Worm (Caenorhabditis elegans) whole organism, young adult: ENCODE results near the gene ZK742.3.

ENCODE experiments used
- F55B11.4 ChIP-seq: sonication (generic microtip); optimal IDR thresholded peaks from 2 replicates; lab custom pipeline; 2016; ENCODE audit warnings: missing compliant biosample characterization, missing genetic modification characterization, borderline replicate concordance; ENCODE audit not compliant: insufficient read depth
- F57A8.1 ChIP-seq: fragments of 200-800 bp; sonication (Bioruptor generic); optimal IDR thresholded peaks from 2 replicates; lab custom pipeline; 2018; ENCODE audit warnings: mild to moderate bottlenecking, missing genetic modification characterization, moderate library complexity, missing compliant biosample characterization
- Y53F4B.3 ChIP-seq: fragments of 200-800 bp; sonication (Bioruptor generic); IDR thresholded peaks from 2 replicates; pipeline ENCODE4 v1.3.6; 2022; ENCODE audit warnings: missing genetic modification reagents, missing genetic modification characterization, missing compliant biosample characterization
- Y67H2A.10 ChIP-seq: fragments of 200-800 bp; sonication (Bioruptor generic); conservative IDR thresholded peaks from 2 replicates; pipeline ENCODE4 v1.3.6; 2022; ENCODE audit warnings: missing genetic modification reagents, missing genetic modification characterization, missing compliant biosample characterization
- Y95B8A.8 ChIP-seq: fragments of 200-800 bp; sonication (Bioruptor generic); IDR thresholded peaks from 2 replicates; pipeline ENCODE4 v1.3.6; 2022; ENCODE audit warnings: missing genetic modification reagents, missing genetic modification characterization, missing compliant biosample characterization
- akir-1 ChIP-seq: fragments of 200-800 bp; sonication (Bioruptor generic); optimal IDR thresholded peaks from 2 replicates; lab custom pipeline; 2018; ENCODE audit warnings: mild to moderate bottlenecking, missing genetic modification characterization, moderate library complexity, missing compliant biosample characterization
- bed-1 ChIP-seq: fragments of 200-800 bp; sonication (Bioruptor generic); IDR thresholded peaks from 2 replicates; pipeline ENCODE4 v1.3.6; 2022; ENCODE audit warnings: missing genetic modification reagents, missing genetic modification characterization, missing compliant biosample characterization
- bed-2 ChIP-seq: fragments of 200-800 bp; sonication (Bioruptor generic); IDR thresholded peaks from 2 replicates; pipeline ENCODE4 v1.3.6; 2022; ENCODE audit warnings: missing genetic modification reagents, missing genetic modification characterization, missing compliant biosample characterization
- ceh-100 ChIP-seq: fragments of 200-800 bp; sonication (Bioruptor generic); IDR thresholded peaks from 2 replicates; pipeline ENCODE4 v1.3.6; 2022; ENCODE audit warnings: missing genetic modification reagents, missing genetic modification characterization, missing compliant biosample characterization
- ceh-27 ChIP-seq: fragments of 200-800 bp; sonication (Bioruptor generic); optimal IDR thresholded peaks from 2 replicates; lab custom pipeline; 2018; ENCODE audit warnings: mild to moderate bottlenecking, missing genetic modification characterization, moderate library complexity, missing compliant biosample characterization
- chd-7 ChIP-seq: sonication (generic microtip); optimal IDR thresholded peaks from 2 replicates; lab custom pipeline; 2016; ENCODE audit warnings: mild to moderate bottlenecking, missing genetic modification characterization, moderate library complexity, missing compliant biosample characterization
- dpl-1 ChIP-seq: fragments of 150-350 bp; optimal IDR thresholded peaks from 2 replicates; lab custom pipeline; 2014; ENCODE audit warnings: missing biosample characterization, missing genetic modification reagents, missing genetic modification characterization
- ets-4 ChIP-seq: fragments of 200-800 bp; sonication (Bioruptor generic); optimal IDR thresholded peaks from 2 replicates; lab custom pipeline; 2018; ENCODE audit warnings: mild to moderate bottlenecking, missing genetic modification characterization, missing compliant biosample characterization
- fkh-3 ChIP-seq: sonication (generic microtip); optimal IDR thresholded peaks from 2 replicates; lab custom pipeline; 2016; ENCODE audit warnings: mild to moderate bottlenecking, missing genetic modification characterization, missing compliant biosample characterization
- hlh-12 ChIP-seq: sonication (generic microtip); optimal IDR thresholded peaks from 2 replicates; lab custom pipeline; 2016; ENCODE audit warnings: missing genetic modification characterization, missing compliant biosample characterization
- hlh-26 ChIP-seq: fragments of 200-800 bp; sonication (Bioruptor generic); conservative IDR thresholded peaks from 2 replicates; pipeline ENCODE4 v1.3.6; 2022; ENCODE audit warnings: missing genetic modification reagents, missing genetic modification characterization, missing compliant biosample characterization
- hmg-20 ChIP-seq: fragments of 200-800 bp; sonication (Bioruptor generic); IDR thresholded peaks from 2 replicates; pipeline ENCODE4 v1.3.6; 2022; ENCODE audit warnings: missing genetic modification reagents, missing genetic modification characterization, missing compliant biosample characterization
- lag-1 ChIP-seq: fragments of 200-800 bp; sonication (Bioruptor generic); IDR thresholded peaks from 2 replicates; pipeline ENCODE4 v1.3.6; 2022; ENCODE audit warnings: missing genetic modification reagents, missing genetic modification characterization, missing compliant biosample characterization
- let-526 ChIP-seq: fragments of 200-800 bp; sonication (Bioruptor generic); IDR thresholded peaks from 2 replicates; pipeline ENCODE4 v1.3.6; 2022; ENCODE audit warnings: missing genetic modification reagents, missing genetic modification characterization, missing compliant biosample characterization
- madf-3 ChIP-seq: fragments of 200-800 bp; sonication (Bioruptor generic); IDR thresholded peaks from 2 replicates; pipeline ENCODE4 v1.3.6; 2022; ENCODE audit warnings: missing genetic modification reagents, missing genetic modification characterization, missing compliant biosample characterization
- madf-8 ChIP-seq: fragments of 200-800 bp; sonication (Bioruptor generic); conservative IDR thresholded peaks from 2 replicates; pipeline ENCODE4 v1.3.6; 2022; ENCODE audit warnings: missing genetic modification reagents, missing genetic modification characterization, missing compliant biosample characterization
- mxl-1 ChIP-seq: sonication (generic microtip); optimal IDR thresholded peaks from 2 replicates; lab custom pipeline; 2016; ENCODE audit warnings: missing genetic modification characterization, missing compliant biosample characterization
- nfya-1 ChIP-seq: sonication (generic microtip); optimal IDR thresholded peaks from 2 replicates; lab custom pipeline; 2017; ENCODE audit warnings: antibody characterized with exemption, missing compliant biosample characterization, missing genetic modification characterization, borderline replicate concordance; ENCODE audit not compliant: insufficient read depth
- nhr-179 ChIP-seq: sonication (generic microtip); optimal IDR thresholded peaks from 2 replicates; lab custom pipeline; 2016; ENCODE audit warnings: mild to moderate bottlenecking, missing genetic modification characterization, missing compliant biosample characterization
- pha-4 ChIP-seq: fragments of 150-350 bp; sonication (generic microtip); optimal IDR thresholded peaks from 2 replicates; lab custom pipeline; 2014; ENCODE audit warnings: missing biosample characterization, missing genetic modification reagents, missing genetic modification characterization
- rcor-1 ChIP-seq: fragments of 200-800 bp; sonication (Bioruptor generic); IDR thresholded peaks from 2 replicates; pipeline ENCODE4 v1.3.6; 2022; ENCODE audit warnings: missing genetic modification reagents, missing genetic modification characterization, missing compliant biosample characterization
- rpc-1 ChIP-seq, 2 experiments: fragments of 150-350 bp in 1 of 2; sonication (generic microtip) in 1 of 2; optimal IDR thresholded peaks; 2 replicates each; lab custom pipeline; 2014 to 2018; ENCODE audit warnings: missing biosample characterization in 1 of 2, missing genetic modification characterization in 1 of 2, missing genetic modification reagents in 1 of 2, missing genotype in 1 of 2
- snpc-4 ChIP-seq, 5 experiments: fragments of 150-350 bp in 1 of 5; sonication (generic microtip) in 4 of 5; optimal IDR thresholded peaks; 2 replicates each; lab custom pipeline; 2014 to 2018; ENCODE audit warnings: missing genetic modification characterization in 5 of 5, missing biosample characterization in 3 of 5, antibody characterized with exemption in 2 of 5, mild to moderate bottlenecking in 2 of 5, missing compliant biosample characterization in 2 of 5, missing genotype in 2 of 5, moderate library complexity in 2 of 5, missing genetic modification reagents in 1 of 5
- somi-1 ChIP-seq: fragments of 200-800 bp; sonication (Bioruptor generic); optimal IDR thresholded peaks from 2 replicates; lab custom pipeline; 2018; ENCODE audit warnings: mild to moderate bottlenecking, missing genetic modification characterization, missing compliant biosample characterization
- tbp1 ChIP-seq: fragments of 200-800 bp; sonication (Bioruptor generic); optimal IDR thresholded peaks from 2 replicates; lab custom pipeline; 2018; ENCODE audit warnings: mild to moderate bottlenecking, missing genetic modification characterization, missing compliant biosample characterization
- tbx-9 ChIP-seq: sonication (generic microtip); optimal IDR thresholded peaks from 2 replicates; lab custom pipeline; 2016; ENCODE audit warnings: borderline replicate concordance, missing genetic modification characterization, inconsistent platforms, missing compliant biosample characterization
- xnd-1 ChIP-seq: sonication (generic microtip); optimal IDR thresholded peaks from 2 replicates; lab custom pipeline; 2016; ENCODE audit warnings: missing genotype, missing genetic modification reagents, missing genetic modification characterization, missing compliant biosample characterization
- zfh-2 ChIP-seq: fragments of 200-800 bp; sonication (Bioruptor generic); conservative IDR thresholded peaks from 2 replicates; pipeline ENCODE4 v1.3.6; 2022; ENCODE audit warnings: missing genetic modification reagents, missing genetic modification characterization, missing compliant biosample characterization
- ztf-18 ChIP-seq: sonication (generic microtip); optimal IDR thresholded peaks from 2 replicates; lab custom pipeline; 2016; ENCODE audit warnings: missing genotype, mild to moderate bottlenecking, missing genetic modification characterization, missing compliant biosample characterization

ZK742.3 gene

ce11 chrV:7793067-7793466 is 16.6 kb downstream of the ZK742.3 start, which contains the start of gene flp-21 (continued):
- no peak for TF ChIP-seq rcor-1 (GFP tag; lab: Robert Waterston, UW)
- TF ChIP-seq bed-2 (GFP tag; lab: Robert Waterston, UW) = no peak

- TF ChIP-seq xnd-1 (tag; lab: Kevin White, UChicago) (no peak), madf-3 (GFP tag; lab: Robert Waterston, UW) (0 out of 2 replicates have a peak, but pooled peaks have one; percentile 4)
Measured at ce11 chrV:7786639-7787038, 23.1 kb downstream of the ZK742.3 start.

- no peak for TF ChIP-seq Y53F4B.3 (GFP tag; lab: Robert Waterston, UW)
- no peak for TF ChIP-seq zfh-2 (GFP tag; lab: Robert Waterston, UW)
- no peak for TF ChIP-seq hmg-20
- TF ChIP-seq F55B11.4 (tag; lab: Kevin White, UChicago) = no peak
- TF ChIP-seq tbx-9 (tag; lab: Kevin White, UChicago) = no peak
- TF ChIP-seq nhr-179 (tag; lab: Kevin White, UChicago) = no peak
- TF ChIP-seq tbp1 = no peak
- no peak for TF ChIP-seq Y95B8A.8 (GFP tag; lab: Robert Waterston, UW)
- no peak for TF ChIP-seq akir-1 (GFP tag; lab: Kevin White, UChicago)
- no peak for TF ChIP-seq rpc-1 (optimal IDR thresholded peaks at IDR 0.05; lab: Kevin White, UChicago)
- TF ChIP-seq rpc-1 (tag; optimal IDR thresholded peaks at IDR 0.05; lab: Kevin White, UChicago) = no peak
- no peak for TF ChIP-seq madf-8 (GFP tag; lab: Robert Waterston, UW)
- TF ChIP-seq lag-1 (GFP tag; lab: Robert Waterston, UW) = no peak
- TF ChIP-seq somi-1 (GFP tag; lab: Kevin White, UChicago) = no peak
- TF ChIP-seq fkh-3 (tag; lab: Kevin White, UChicago) = no peak
- no peak for TF ChIP-seq ets-4 (GFP tag; lab: Kevin White, UChicago)
- no peak for TF ChIP-seq snpc-4 (GFP tag; optimal IDR thresholded peaks at IDR 0.05; lab: Kevin White, UChicago)
- no peak for TF ChIP-seq snpc-4 (tag; optimal IDR thresholded peaks at IDR 0.05; lab: Kevin White, UChicago)
- no peak for TF ChIP-seq mxl-1 (tag; lab: Kevin White, UChicago)
- TF ChIP-seq ztf-18 (tag; lab: Kevin White, UChicago) = no peak
Measured at ce11 chrV:7785885-7786284, 23.8 kb downstream of the ZK742.3 start.

- TF ChIP-seq pha-4 (no peak), nfya-1 (no peak), ceh-100 (no peak), Y67H2A.10 (GFP tag; lab: Robert Waterston, UW) (no peak), bed-1 (no peak), hlh-12 (tag; lab: Kevin White, UChicago) (no peak), chd-7 (tag; lab: Kevin White, UChicago) (no peak), madf-8 (GFP tag; lab: Robert Waterston, UW) (no peak), somi-1 (GFP tag; lab: Kevin White, UChicago) (no peak), ceh-27 (GFP tag; lab: Kevin White, UChicago) (no peak), akir-1 (GFP tag; lab: Kevin White, UChicago) (no peak), let-526 (GFP tag; lab: Robert Waterston, UW) (no peak), dpl-1 (GFP tag; lab: Kevin White, UChicago) (no peak), hlh-26 (no peak), F57A8.1 (GFP tag; lab: Kevin White, UChicago) (no peak)
Measured at ce11 chrV:7785117-7785516, 24.6 kb downstream of the ZK742.3 start, which contains the start of gene C26F1.1. Gene C26F1.1, plus strand, starts transcription at chrV:7785417.
